Fruit fly (Drosophila melanogaster) whole organism, embryonic: ENCODE data around the gene CG16710.

Source experiments
- Antp ChIP-seq: fragments of 200-800 bp; sonication (Bioruptor generic); optimal IDR thresholded peaks from 3 replicates; lab custom pipeline; 2016; ENCODE audit warnings: missing biosample characterization, missing genetic modification characterization
- CG10565 ChIP-seq: fragments of 200-800 bp; sonication (Bioruptor generic); optimal IDR thresholded peaks from 3 replicates; lab custom pipeline; 2016; ENCODE audit warnings: missing biosample characterization, mild to moderate bottlenecking, missing genetic modification characterization
- CG11093 ChIP-seq: fragments of 200-800 bp; sonication (Bioruptor generic); IDR thresholded peaks from 3 replicates; pipeline ENCODE4 v1.3.6; 2022; ENCODE audit warnings: missing biosample characterization, missing genetic modification characterization
- CG11504 ChIP-seq: fragments of 200-800 bp; sonication (Bioruptor generic); optimal IDR thresholded peaks from 3 replicates; lab custom pipeline; 2019; ENCODE audit warnings: missing biosample characterization, mild to moderate bottlenecking, missing genetic modification characterization, moderate library complexity
- CG12744 ChIP-seq: fragments of 200-800 bp; sonication (Bioruptor generic); optimal IDR thresholded peaks from 2 replicates; lab custom pipeline; 2016; ENCODE audit warnings: missing biosample characterization, missing genetic modification characterization
- CG14710 ChIP-seq: fragments of 200-800 bp; sonication (Bioruptor generic); optimal IDR thresholded peaks from 3 replicates; lab custom pipeline; 2019; ENCODE audit warnings: missing biosample characterization, mild to moderate bottlenecking, missing genetic modification characterization, moderate library complexity
- CG15479 ChIP-seq: fragments of 200-800 bp; sonication (Bioruptor generic); optimal IDR thresholded peaks from 3 replicates; lab custom pipeline; 2019; ENCODE audit warnings: missing biosample characterization, mild to moderate bottlenecking, missing genetic modification characterization, moderate library complexity
- CG17359 ChIP-seq: fragments of 200-800 bp; sonication (Bioruptor generic); optimal IDR thresholded peaks from 3 replicates; lab custom pipeline; 2018; ENCODE audit warnings: missing biosample characterization, mild to moderate bottlenecking, missing genetic modification characterization, moderate library complexity
- CG17802 ChIP-seq: fragments of 200-800 bp; sonication (Bioruptor generic); optimal IDR thresholded peaks from 2 replicates; lab custom pipeline; 2018; ENCODE audit warnings: missing biosample characterization, mild to moderate bottlenecking, missing genetic modification characterization, moderate library complexity
- CG18011 ChIP-seq: fragments of 200-800 bp; sonication (Bioruptor generic); optimal IDR thresholded peaks from 2 replicates; lab custom pipeline; 2017; ENCODE audit warnings: missing biosample characterization, missing genetic modification characterization, mild to moderate bottlenecking, moderate library complexity, missing genotype
- CG2199 ChIP-seq: fragments of 200-800 bp; sonication (Bioruptor generic); IDR thresholded peaks from 3 replicates; pipeline ENCODE4 v1.3.6; 2022; ENCODE audit warnings: missing biosample characterization, missing genetic modification characterization
- CG2202 ChIP-seq: fragments of 200-800 bp; sonication (Bioruptor generic); optimal IDR thresholded peaks from 2 replicates; lab custom pipeline; 2018; ENCODE audit warnings: missing biosample characterization, mild to moderate bottlenecking, missing genetic modification characterization
- CG31224 ChIP-seq: fragments of 200-800 bp; sonication (Bioruptor generic); IDR thresholded peaks from 2 replicates; pipeline ENCODE4 v1.3.6; 2022; ENCODE audit warnings: missing biosample characterization, missing genetic modification characterization
- CG32772 ChIP-seq: fragments of 200-800 bp; sonication (Bioruptor generic); IDR thresholded peaks from 2 replicates; pipeline ENCODE4 v1.3.6; 2022; ENCODE audit warnings: missing biosample characterization, missing genetic modification characterization
- CG33557 ChIP-seq: fragments of 200-800 bp; sonication (Bioruptor generic); optimal IDR thresholded peaks from 2 replicates; lab custom pipeline; 2019; ENCODE audit warnings: missing biosample characterization, mild to moderate bottlenecking, missing genetic modification characterization, moderate library complexity
- CG6654 ChIP-seq: fragments of 200-800 bp; sonication (Bioruptor generic); optimal IDR thresholded peaks from 2 replicates; lab custom pipeline; 2017; ENCODE audit warnings: missing biosample characterization, mild to moderate bottlenecking, missing genetic modification characterization
- CG7271 ChIP-seq: fragments of 200-800 bp; sonication (Bioruptor generic); optimal IDR thresholded peaks from 2 replicates; lab custom pipeline; 2018; ENCODE audit warnings: missing biosample characterization, mild to moderate bottlenecking, missing genetic modification characterization, moderate library complexity
- CG8388 ChIP-seq: fragments of 200-800 bp; sonication (Bioruptor generic); optimal IDR thresholded peaks from 2 replicates; lab custom pipeline; 2019; ENCODE audit warnings: missing biosample characterization, mild to moderate bottlenecking, missing genetic modification characterization, moderate library complexity
- CG9876 ChIP-seq: fragments of 200-800 bp; sonication (Bioruptor generic); optimal IDR thresholded peaks from 2 replicates; lab custom pipeline; 2016; ENCODE audit warnings: missing biosample characterization, missing genetic modification characterization
- Dref ChIP-seq: fragments of 200-800 bp; sonication (Bioruptor generic); IDR thresholded peaks from 2 replicates; pipeline ENCODE4 v1.3.6; 2022; ENCODE audit warnings: missing biosample characterization, missing genetic modification characterization
- Fer1 ChIP-seq: fragments of 200-800 bp; sonication (Bioruptor generic); optimal IDR thresholded peaks from 2 replicates; lab custom pipeline; 2017; ENCODE audit warnings: missing biosample characterization, mild to moderate bottlenecking, missing genetic modification characterization
- GATAe ChIP-seq: fragments of 200-800 bp; sonication (Bioruptor generic); conservative IDR thresholded peaks from 2 replicates; pipeline ENCODE4 v1.3.6; 2022; ENCODE audit warnings: missing biosample characterization, missing genetic modification characterization
- Gsc ChIP-seq: fragments of 200-800 bp; sonication (Bioruptor generic); IDR thresholded peaks from 2 replicates; pipeline ENCODE4 v1.3.6; 2022; ENCODE audit warnings: missing biosample characterization, missing genetic modification characterization
- Hr78 ChIP-seq, 2 experiments: fragments of 200-800 bp in 1 of 2; fragments of >200 bp in 1 of 2; sonication (Bioruptor generic) in 1 of 2; optimal IDR thresholded peaks; 2 replicates each; lab custom pipeline; 2017 to 2019; ENCODE audit warnings: missing biosample characterization in 2 of 2, missing genetic modification characterization in 2 of 2, mild to moderate bottlenecking in 1 of 2, moderate library complexity in 1 of 2
- Kr ChIP-seq: fragments of 200-800 bp; sonication (Bioruptor generic); optimal IDR thresholded peaks from 2 replicates; lab custom pipeline; 2017; ENCODE audit warnings: missing biosample characterization, mild to moderate bottlenecking, missing genetic modification characterization
- Lpt ChIP-seq: fragments of >200 bp; optimal IDR thresholded peaks from 2 replicates; lab custom pipeline; 2018; ENCODE audit warnings: missing biosample characterization, missing genetic modification characterization
- Med ChIP-seq: fragments of 200-800 bp; sonication (Bioruptor generic); peaks from one replicate; lab custom pipeline; 2016; ENCODE audit warnings: missing biosample characterization, missing genetic modification characterization, mild to moderate bottlenecking, inconsistent platforms, moderate library complexity
- NK7.1 ChIP-seq: fragments of 200-800 bp; sonication (Bioruptor generic); optimal IDR thresholded peaks from 3 replicates; lab custom pipeline; 2016; ENCODE audit warnings: missing biosample characterization, missing genetic modification characterization
- Nf-YC ChIP-seq: fragments of 200-800 bp; optimal IDR thresholded peaks from 3 replicates; lab custom pipeline; 2019; ENCODE audit warnings: missing biosample characterization, mild to moderate bottlenecking, missing genetic modification characterization, moderate library complexity
- Pdp1 ChIP-seq, 2 experiments: fragments of 200-800 bp; sonication (Bioruptor generic); optimal IDR thresholded peaks; 3 replicates each; lab custom pipeline; 2016; ENCODE audit warnings: missing biosample characterization in 2 of 2, missing genetic modification characterization in 2 of 2, mild to moderate bottlenecking in 1 of 2, moderate library complexity in 1 of 2
- Sox102F ChIP-seq: fragments of 200-800 bp; sonication (Bioruptor generic); optimal IDR thresholded peaks from 2 replicates; lab custom pipeline; 2018; ENCODE audit warnings: missing biosample characterization, mild to moderate bottlenecking, missing genetic modification characterization, moderate library complexity
- Taf1 ChIP-seq: fragments of 200-800 bp; sonication (Bioruptor generic); IDR thresholded peaks from 2 replicates; pipeline ENCODE4 v1.3.6; 2022; ENCODE audit warnings: missing biosample characterization, missing genetic modification characterization
- amos ChIP-seq: fragments of 200-800 bp; sonication (Bioruptor generic); IDR thresholded peaks from 2 replicates; pipeline ENCODE4 v1.3.6; 2022; ENCODE audit warnings: missing biosample characterization, missing genetic modification characterization; ENCODE audit not compliant: partially characterized antibody
- ase ChIP-seq: fragments of 200-800 bp; sonication (Bioruptor generic); IDR thresholded peaks from 3 replicates; pipeline ENCODE4 v1.3.6; 2022; ENCODE audit warnings: missing biosample characterization, missing genetic modification characterization
- crp ChIP-seq, 2 experiments: fragments of 200-800 bp; sonication (Bioruptor generic); optimal IDR thresholded peaks; 2 replicates in 1 of 2; 3 replicates in 1 of 2; lab custom pipeline; 2017; ENCODE audit warnings: missing biosample characterization in 2 of 2, missing genetic modification characterization in 2 of 2, mild to moderate bottlenecking in 1 of 2, moderate library complexity in 1 of 2
- danr ChIP-seq: fragments of 200-800 bp; sonication (Bioruptor generic); IDR thresholded peaks from 2 replicates; pipeline ENCODE4 v1.3.6; 2022; ENCODE audit warnings: missing biosample characterization, missing genetic modification characterization
- dmrt99B ChIP-seq: fragments of 200-800 bp; sonication (Bioruptor generic); optimal IDR thresholded peaks from 2 replicates; lab custom pipeline; 2018; ENCODE audit warnings: missing biosample characterization, mild to moderate bottlenecking, missing genetic modification characterization, moderate library complexity
- ems ChIP-seq: fragments of 200-800 bp; sonication (Bioruptor generic); optimal IDR thresholded peaks from 3 replicates; lab custom pipeline; 2016; ENCODE audit warnings: missing biosample characterization, missing genetic modification characterization
- eve ChIP-seq, 2 experiments: fragments of >200 bp; optimal IDR thresholded peaks; 2 replicates each; lab custom pipeline; 2017; ENCODE audit warnings: missing biosample characterization in 2 of 2, missing genetic modification characterization in 2 of 2
- grn ChIP-seq: fragments of 200-800 bp; sonication (Bioruptor generic); optimal IDR thresholded peaks from 3 replicates; lab custom pipeline; 2017; ENCODE audit warnings: missing biosample characterization, missing genetic modification characterization
- inv ChIP-seq: fragments of 200-800 bp; sonication (Bioruptor generic); IDR thresholded peaks from 2 replicates; pipeline ENCODE4 v1.3.6; 2022; ENCODE audit warnings: missing biosample characterization, missing genetic modification characterization; ENCODE audit not compliant: partially characterized antibody
- kay ChIP-seq: fragments of 200-800 bp; sonication (Bioruptor generic); optimal IDR thresholded peaks from 2 replicates; lab custom pipeline; 2016; ENCODE audit warnings: missing biosample characterization, missing genetic modification characterization
- nerfin-2 ChIP-seq: fragments of 200-800 bp; sonication (Bioruptor generic); IDR thresholded peaks from 2 replicates; pipeline ENCODE4 v1.3.6; 2022; ENCODE audit warnings: missing biosample characterization, missing genetic modification characterization; ENCODE audit not compliant: partially characterized antibody
- nom ChIP-seq: fragments of 200-800 bp; sonication (Bioruptor generic); optimal IDR thresholded peaks from 2 replicates; lab custom pipeline; 2017; ENCODE audit warnings: missing biosample characterization, missing genetic modification characterization, mild to moderate bottlenecking, moderate library complexity, missing genetic modification reagents
- ranshi ChIP-seq: fragments of 200-800 bp; sonication (Bioruptor generic); IDR thresholded peaks from 2 replicates; pipeline ENCODE4 v1.3.6; 2022; ENCODE audit warnings: missing biosample characterization, missing genetic modification characterization
- sug ChIP-seq: fragments of 200-800 bp; optimal IDR thresholded peaks from 2 replicates; lab custom pipeline; 2019; ENCODE audit warnings: missing biosample characterization, mild to moderate bottlenecking, missing genetic modification characterization, moderate library complexity
- tll ChIP-seq, 2 experiments: fragments of 200-800 bp in 1 of 2; fragments of >200 bp in 1 of 2; sonication (Bioruptor generic) in 1 of 2; optimal IDR thresholded peaks; 2 replicates each; lab custom pipeline; 2017 to 2019; ENCODE audit warnings: missing biosample characterization in 2 of 2, missing genetic modification characterization in 2 of 2, mild to moderate bottlenecking in 1 of 2, moderate library complexity in 1 of 2
- trem ChIP-seq: fragments of 200-800 bp; optimal IDR thresholded peaks from 3 replicates; lab custom pipeline; 2019; ENCODE audit warnings: missing biosample characterization, mild to moderate bottlenecking, missing genetic modification characterization, moderate library complexity
- zen2 ChIP-seq: fragments of 200-800 bp; sonication (Bioruptor generic); IDR thresholded peaks from 3 replicates; pipeline ENCODE4 v1.3.6; 2022; ENCODE audit warnings: missing biosample characterization, missing genetic modification characterization; ENCODE audit not compliant: partially characterized antibody

Gene CG16710

DNA sequence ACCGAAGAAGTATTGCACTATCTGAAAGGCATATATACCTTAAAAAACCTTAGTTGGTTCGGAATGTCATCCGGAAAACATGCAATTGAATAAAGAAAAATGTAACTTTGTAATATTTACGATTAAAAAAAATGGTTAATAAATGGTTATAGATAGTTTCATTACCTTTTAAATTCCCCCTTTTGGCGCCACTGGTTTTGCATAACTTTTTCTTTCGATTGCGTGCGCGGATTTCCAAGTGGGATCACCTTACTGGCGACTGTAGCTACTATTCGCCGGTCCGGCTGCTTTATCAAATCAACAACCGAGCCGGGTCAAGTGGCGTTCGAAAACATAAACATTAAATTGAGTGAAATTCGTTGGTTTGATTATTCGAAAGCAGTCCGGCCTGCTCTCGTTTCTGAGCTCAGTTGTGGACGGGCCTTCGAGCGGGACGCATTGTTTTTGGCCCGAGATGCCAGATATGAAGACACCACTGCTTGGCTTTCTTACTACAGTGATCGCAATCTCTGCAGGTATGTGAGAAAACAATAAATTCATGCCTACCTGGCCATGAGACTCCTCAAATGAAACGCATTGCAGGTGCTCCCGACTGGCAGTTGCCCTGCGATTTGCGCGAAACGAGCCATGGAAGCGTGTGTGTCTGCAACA lies 22.2 kb downstream of the CG16710 start, which contains the start of gene Gba1b:
Gba1b (plus strand) TSS at position 422 of the 651 bp plus-strand sequence.
- TF ChIP-seq CG32772: no peak
- TF ChIP-seq Fer1 (GFP tag; lab: Kevin White, UChicago): no peak
- no peak for TF ChIP-seq Antp (GFP tag; lab: Kevin White, UChicago)
- no peak for TF ChIP-seq CG18011 (GFP tag; lab: Kevin White, UChicago)
- TF ChIP-seq Taf1: no peak
- TF ChIP-seq zen2: 0 out of 3 replicates have a peak, but pooled peaks have one; percentile 12
- TF ChIP-seq eve (GFP tag; optimal IDR thresholded peaks at IDR 0.05; lab: Kevin White, UChicago): no peak
- TF ChIP-seq ase (GFP tag; lab: Robert Waterston, UW): no peak
- TF ChIP-seq NK7.1 (GFP tag; lab: Kevin White, UChicago): no peak
- TF ChIP-seq Lpt (GFP tag; lab: Kevin White, UChicago): no peak
- TF ChIP-seq inv: no peak
- TF ChIP-seq CG7271 (tag; lab: Kevin White, UChicago): no peak
- no peak for TF ChIP-seq ranshi
- no peak for TF ChIP-seq nerfin-2 (GFP tag; lab: Robert Waterston, UW)
- TF ChIP-seq CG33557: no peak
- no peak for TF ChIP-seq ems
- TF ChIP-seq sug (tag; lab: Kevin White, UChicago): no peak
- TF ChIP-seq Dref: no peak
- no peak for TF ChIP-seq tll (GFP tag; optimal IDR thresholded peaks at IDR 0.05; lab: Kevin White, UChicago)
- TF ChIP-seq Sox102F (GFP tag; lab: Kevin White, UChicago): no peak
- TF ChIP-seq CG6654 (GFP tag; lab: Kevin White, UChicago): no peak
- no peak for TF ChIP-seq CG8388
- no peak for TF ChIP-seq CG14710 (tag; lab: Kevin White, UChicago)
- TF ChIP-seq CG2199 (GFP tag; lab: Robert Waterston, UW): 0 out of 3 replicates have a peak, but pooled peaks have one; percentile 61
- no peak for TF ChIP-seq nom (GFP tag; lab: Kevin White, UChicago)
- peak; percentile 63 for TF ChIP-seq Med (GFP tag; lab: Kevin White, UChicago)
- no peak for TF ChIP-seq amos (GFP tag; lab: Robert Waterston, UW)
- TF ChIP-seq dmrt99B (tag; lab: Kevin White, UChicago): no peak
- peak in 1 of 2 experiments; percentile 68 for TF ChIP-seq Hr78 (GFP tag; optimal IDR thresholded peaks at IDR 0.05; lab: Kevin White, UChicago)
- TF ChIP-seq CG31224 (GFP tag; lab: Robert Waterston, UW): no peak
- TF ChIP-seq Nf-YC (tag; lab: Kevin White, UChicago): no peak
- TF ChIP-seq crp (GFP tag; optimal IDR thresholded peaks at IDR 0.05; lab: Kevin White, UChicago): no peak
- TF ChIP-seq grn (GFP tag; lab: Kevin White, UChicago): peak; percentile 63
- TF ChIP-seq danr (GFP tag; lab: Robert Waterston, UW): no peak
- peak; percentile 3 for TF ChIP-seq CG17359
- TF ChIP-seq CG12744 (GFP tag; lab: Kevin White, UChicago): no peak
- TF ChIP-seq CG9876 (GFP tag; lab: Kevin White, UChicago): no peak
- no peak for TF ChIP-seq Gsc (GFP tag; lab: Robert Waterston, UW)
- no peak for TF ChIP-seq CG10565
- no peak for TF ChIP-seq Kr
- no peak for TF ChIP-seq CG11093
- no peak for TF ChIP-seq CG11504 (tag; lab: Kevin White, UChicago)
- no peak for TF ChIP-seq kay (GFP tag; lab: Kevin White, UChicago)
- TF ChIP-seq trem: no peak
- TF ChIP-seq GATAe (GFP tag; lab: Robert Waterston, UW): no peak
- peak; percentile 75 for TF ChIP-seq CG17802 (tag; lab: Kevin White, UChicago)
- peak in 1 of 2 experiments; percentile 84 for TF ChIP-seq Pdp1 (GFP tag; optimal IDR thresholded peaks at IDR 0.05; lab: Kevin White, UChicago)
- TF ChIP-seq CG2202 (tag; lab: Kevin White, UChicago): no peak
- peak; percentile 49 for TF ChIP-seq CG15479 (GFP tag; lab: Kevin White, UChicago)
